Worm (Caenorhabditis elegans): ENCODE data around the gene gst-35.

DNA sequence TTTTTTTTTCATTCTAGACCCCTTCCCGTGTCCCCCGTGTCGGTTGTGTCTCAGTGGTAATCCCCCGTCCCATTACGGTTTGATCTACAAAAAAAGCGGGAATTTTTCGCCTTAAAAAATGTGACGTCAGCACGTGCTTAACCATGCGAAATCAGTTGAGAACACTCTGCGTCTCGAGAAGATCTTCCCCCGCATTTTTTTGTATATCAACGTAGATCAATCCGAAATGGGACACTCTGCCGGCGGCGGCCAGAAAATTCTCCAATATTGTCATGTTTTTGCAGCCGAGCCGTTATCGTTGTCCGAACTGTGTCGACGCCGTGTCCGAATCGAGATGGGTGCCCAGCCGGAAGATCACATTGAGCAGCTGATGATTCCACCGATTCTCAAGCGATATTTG is 42.8 kb upstream of the gst-35 start:
- TF ChIP-seq tbx-11 (GFP tag; IDR thresholded peaks at IDR 0.05) (no peak), tra-4 (tag; optimal IDR thresholded peaks at IDR 0.05) (no peak), sea-1 (GFP tag; conservative IDR thresholded peaks at IDR 0.05) (no peak), B0310.2 (tag; optimal IDR thresholded peaks at IDR 0.05) (no peak), ama-1 (optimal IDR thresholded peaks at IDR 0.05) (no peak), flt-1 (GFP tag; IDR thresholded peaks at IDR 0.05) (no peak), ceh-36 (tag; optimal IDR thresholded peaks at IDR 0.05) (no peak), scrt-1 (GFP tag; IDR thresholded peaks at IDR 0.05) (no peak), hmg-4 (GFP tag; optimal IDR thresholded peaks at IDR 0.05) (no peak), hmbx-1 (tag; optimal IDR thresholded peaks at IDR 0.05) (no peak), pes-1 (GFP tag; IDR thresholded peaks at IDR 0.05) (no peak), hnd-1 (tag; optimal IDR thresholded peaks at IDR 0.05) (no peak), tbx-37 (GFP tag; conservative IDR thresholded peaks at IDR 0.05) (no peak), F13C5.2 (tag; optimal IDR thresholded peaks at IDR 0.05) (no peak)

All from whole organism, early embryonic.